Worm (Caenorhabditis elegans): ENCODE measurements around the gene srh-200.

The srh-200 gene

DNA sequence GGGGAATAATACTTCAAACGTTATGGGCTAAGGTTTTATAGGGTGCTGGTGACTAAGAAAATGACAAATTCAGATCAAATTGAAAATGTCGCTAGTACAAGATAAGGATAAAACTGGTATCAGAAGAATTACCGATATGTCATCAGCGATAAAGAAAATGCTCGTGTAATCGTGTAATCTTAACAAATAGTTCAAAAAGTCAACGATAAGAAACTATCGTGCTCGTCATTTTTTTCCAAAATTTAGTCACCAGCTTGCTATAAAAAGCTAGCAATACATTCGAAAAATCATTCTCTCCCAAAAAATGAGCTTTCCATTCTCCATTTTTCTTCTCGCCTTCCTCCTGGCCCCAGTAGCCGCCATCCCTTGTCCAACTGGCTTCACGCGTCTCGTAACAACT, 15.7 kb downstream of the srh-200 start, which contains the start of gene clec-45:
clec-45 (plus strand) TSS at position 301 of the 400 bp plus-strand sequence.
- TF ChIP-seq klf-2 (GFP tag; conservative IDR thresholded peaks at IDR 0.05) (no peak), T22C8.4 (GFP tag; IDR thresholded peaks at IDR 0.05) (no peak), ref-1 (GFP tag; conservative IDR thresholded peaks at IDR 0.05) (no peak), ztf-29 (GFP tag; IDR thresholded peaks at IDR 0.05) (no peak), tab-1 (GFP tag; IDR thresholded peaks at IDR 0.05) (no peak), ztf-23 (GFP tag; IDR thresholded peaks at IDR 0.05) (no peak), cog-1 (tag; optimal IDR thresholded peaks at IDR 0.05) (no peak)

DNA sequence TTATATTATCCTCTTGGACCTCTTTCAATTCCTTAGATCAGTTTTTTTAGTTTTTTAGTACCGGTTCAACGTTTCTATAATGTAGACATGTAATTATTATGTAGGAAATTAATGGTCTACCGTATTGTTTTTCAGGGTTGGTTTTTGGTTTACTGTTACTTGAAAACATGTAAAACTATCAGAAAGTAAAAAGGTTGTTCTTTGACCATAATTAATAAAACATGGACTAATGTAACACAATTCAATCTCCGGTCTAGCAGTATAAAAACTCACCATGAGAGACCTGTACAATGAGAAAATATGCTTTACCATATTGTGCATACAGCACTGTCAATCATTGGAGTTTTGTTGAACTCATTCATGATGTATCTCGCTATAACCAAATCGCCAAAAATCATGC, 18.0 kb downstream of the srh-200 start, which contains the start of gene srd-29:
srd-29 (plus strand) TSS at position 301 of the 400 bp plus-strand sequence.
- TF ChIP-seq tab-1 (GFP tag; IDR thresholded peaks at IDR 0.05): no peak
- TF ChIP-seq T22C8.4 (GFP tag; IDR thresholded peaks at IDR 0.05): no peak
- no peak for TF ChIP-seq flt-1 (GFP tag; IDR thresholded peaks at IDR 0.05)
- no peak for TF ChIP-seq ztf-29 (GFP tag; IDR thresholded peaks at IDR 0.05)
- TF ChIP-seq ztf-23 (GFP tag; IDR thresholded peaks at IDR 0.05): no peak
- no peak for TF ChIP-seq med-1 (GFP tag; optimal IDR thresholded peaks at IDR 0.05; ENCODE audit: insufficient read depth)
- TF ChIP-seq klf-2 (GFP tag; conservative IDR thresholded peaks at IDR 0.05): no peak

DNA sequence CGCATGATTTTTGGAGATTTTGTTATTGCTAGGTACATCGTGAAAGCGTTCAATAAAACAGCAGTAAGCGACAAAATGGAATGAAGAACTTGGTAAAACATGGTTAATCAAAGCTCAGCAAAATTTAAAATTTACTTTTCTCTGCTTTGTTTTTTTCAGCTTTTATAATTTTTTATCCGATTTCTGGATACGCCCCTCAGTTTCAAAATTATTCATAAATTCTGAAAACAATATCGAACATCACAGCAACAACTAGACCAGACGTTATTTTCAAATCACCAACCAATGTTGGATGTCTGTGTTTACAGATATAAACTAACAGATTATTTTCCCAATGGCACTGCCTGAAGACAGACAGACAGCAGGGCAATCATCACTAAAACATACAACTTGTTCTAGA, 18.8 kb downstream of the srh-200 start, which contains the start of gene srd-31:
srd-31 (minus strand) TSS at position 101 of the 400 bp plus-strand sequence.
- TF ChIP-seq T22C8.4 (GFP tag; IDR thresholded peaks at IDR 0.05): no peak
- no peak for TF ChIP-seq med-1 (GFP tag; optimal IDR thresholded peaks at IDR 0.05; ENCODE audit: insufficient read depth)
- TF ChIP-seq ztf-29 (GFP tag; IDR thresholded peaks at IDR 0.05): no peak
- no peak for TF ChIP-seq cog-1 (tag; optimal IDR thresholded peaks at IDR 0.05)
- TF ChIP-seq flt-1 (GFP tag; IDR thresholded peaks at IDR 0.05): no peak
- no peak for TF ChIP-seq klf-2 (GFP tag; conservative IDR thresholded peaks at IDR 0.05)
- TF ChIP-seq ref-1 (GFP tag; conservative IDR thresholded peaks at IDR 0.05): no peak
- TF ChIP-seq tab-1 (GFP tag; IDR thresholded peaks at IDR 0.05): no peak
- TF ChIP-seq ztf-23 (GFP tag; IDR thresholded peaks at IDR 0.05): no peak

DNA sequence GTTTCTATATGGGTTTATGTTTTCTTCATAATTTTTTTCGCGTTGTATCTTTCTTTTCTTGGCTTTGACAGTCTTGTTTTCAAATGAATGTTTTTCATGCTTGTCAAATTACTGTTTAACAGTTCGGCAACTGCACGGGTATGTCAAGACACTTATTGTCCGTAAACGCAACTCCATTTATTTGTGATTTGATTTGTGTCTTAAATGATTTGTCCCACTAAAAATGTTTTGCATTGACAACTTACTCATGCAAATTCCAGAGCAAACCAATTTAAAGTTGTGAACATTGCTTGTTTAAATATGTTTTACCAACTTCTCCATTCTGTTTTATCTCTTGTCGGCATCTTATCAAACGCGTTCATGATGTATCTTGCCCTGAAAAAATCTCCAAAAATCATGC, 21.7 kb downstream of the srh-200 start, which contains the start of gene srd-25:
srd-25 (plus strand) TSS at position 301 of the 400 bp plus-strand sequence.
- TF ChIP-seq ref-1 (GFP tag; conservative IDR thresholded peaks at IDR 0.05) (no peak), ztf-29 (GFP tag; IDR thresholded peaks at IDR 0.05) (no peak), ztf-23 (GFP tag; IDR thresholded peaks at IDR 0.05) (no peak), med-1 (GFP tag; optimal IDR thresholded peaks at IDR 0.05; ENCODE audit: insufficient read depth) (no peak), T22C8.4 (GFP tag; IDR thresholded peaks at IDR 0.05) (no peak), tab-1 (GFP tag; IDR thresholded peaks at IDR 0.05) (no peak), cog-1 (tag; optimal IDR thresholded peaks at IDR 0.05) (no peak), flt-1 (GFP tag; IDR thresholded peaks at IDR 0.05) (no peak), klf-2 (GFP tag; conservative IDR thresholded peaks at IDR 0.05) (no peak)

DNA sequence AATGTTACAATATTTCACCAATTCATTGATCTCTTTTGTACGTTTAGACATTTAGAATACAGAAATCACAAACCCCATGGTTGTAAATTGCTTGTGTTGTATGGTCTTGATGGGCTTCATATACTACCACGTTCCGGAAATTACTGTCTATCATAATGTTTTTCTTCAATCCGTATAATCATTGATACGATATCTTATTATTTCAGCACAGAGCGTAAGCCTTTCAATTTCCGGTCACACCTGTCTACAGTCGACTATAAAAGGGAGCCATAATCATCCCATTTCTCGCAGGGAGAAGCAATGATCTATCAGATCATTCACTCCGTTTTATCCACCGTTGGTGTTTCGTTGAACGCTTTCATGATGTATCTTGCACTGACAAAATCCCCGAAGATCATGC, 24.0 kb downstream of the srh-200 start, which contains the start of gene srd-30:
srd-30 (plus strand) TSS at position 301 of the 400 bp plus-strand sequence.
- TF ChIP-seq med-1 (GFP tag; optimal IDR thresholded peaks at IDR 0.05; ENCODE audit: insufficient read depth): no peak
- TF ChIP-seq tab-1 (GFP tag; IDR thresholded peaks at IDR 0.05): no peak
- TF ChIP-seq flt-1 (GFP tag; IDR thresholded peaks at IDR 0.05): no peak
- no peak for TF ChIP-seq ref-1 (GFP tag; conservative IDR thresholded peaks at IDR 0.05)
- TF ChIP-seq ztf-23 (GFP tag; IDR thresholded peaks at IDR 0.05): no peak
- TF ChIP-seq ztf-29 (GFP tag; IDR thresholded peaks at IDR 0.05): no peak
- TF ChIP-seq cog-1 (tag; optimal IDR thresholded peaks at IDR 0.05): no peak
- no peak for TF ChIP-seq T22C8.4 (GFP tag; IDR thresholded peaks at IDR 0.05)
- no peak for TF ChIP-seq klf-2 (GFP tag; conservative IDR thresholded peaks at IDR 0.05)

DNA sequence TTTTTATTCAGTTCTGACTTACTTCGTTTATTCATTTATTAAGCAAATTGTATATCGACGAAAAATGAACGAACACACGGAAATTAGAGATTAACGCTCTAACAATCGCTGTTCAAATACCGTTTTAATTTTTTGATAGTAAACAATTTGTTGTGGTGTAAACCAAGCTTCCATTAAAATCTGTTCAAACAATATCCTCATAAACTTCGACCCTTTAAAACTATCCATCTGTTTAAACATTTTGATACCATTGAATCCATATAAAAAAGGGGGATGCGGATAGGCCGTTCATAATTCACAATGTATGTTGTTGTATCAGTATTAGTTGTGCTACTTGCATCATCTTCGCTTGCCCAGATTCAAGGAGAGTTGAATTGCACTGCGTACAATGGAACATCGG, 26.9 kb downstream of the srh-200 start, which contains the start of gene F07C4.6:
F07C4.6 (plus strand) TSS at position 301 of the 400 bp plus-strand sequence.
- TF ChIP-seq cog-1 (tag; optimal IDR thresholded peaks at IDR 0.05) (no peak), ref-1 (GFP tag; conservative IDR thresholded peaks at IDR 0.05) (no peak)

DNA sequence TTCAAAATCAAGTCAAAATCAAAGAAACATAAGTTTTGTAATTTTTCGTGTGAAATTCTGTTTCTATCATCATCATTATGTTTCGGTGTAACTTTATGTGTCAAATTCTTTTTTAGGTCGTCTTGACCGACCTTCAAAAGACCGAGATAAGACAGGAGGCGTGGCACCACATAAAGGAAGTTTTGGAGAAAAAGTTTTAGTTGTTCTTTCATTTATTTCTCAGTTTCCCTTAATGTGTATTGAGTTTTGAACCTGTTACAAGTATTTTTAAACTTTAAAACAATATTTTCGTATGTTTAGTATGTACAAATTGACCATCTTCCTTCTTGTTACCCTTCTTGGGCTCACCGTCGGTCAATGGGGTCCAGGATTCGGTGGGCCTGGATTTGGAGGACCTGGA, 28.8 kb downstream of the srh-200 start, which contains the start of gene grsp-4:
grsp-4 (plus strand) TSS at position 301 of the 400 bp plus-strand sequence.
- no peak for TF ChIP-seq ztf-23 (GFP tag; IDR thresholded peaks at IDR 0.05)
- no peak for TF ChIP-seq cog-1 (tag; optimal IDR thresholded peaks at IDR 0.05)
- no peak for TF ChIP-seq flt-1 (GFP tag; IDR thresholded peaks at IDR 0.05)
- no peak for TF ChIP-seq T22C8.4 (GFP tag; IDR thresholded peaks at IDR 0.05)
- TF ChIP-seq klf-2 (GFP tag; conservative IDR thresholded peaks at IDR 0.05): no peak
- TF ChIP-seq ref-1 (GFP tag; conservative IDR thresholded peaks at IDR 0.05): no peak
- TF ChIP-seq ztf-29 (GFP tag; IDR thresholded peaks at IDR 0.05): no peak
- no peak for TF ChIP-seq tab-1 (GFP tag; IDR thresholded peaks at IDR 0.05)
- no peak for TF ChIP-seq med-1 (GFP tag; optimal IDR thresholded peaks at IDR 0.05; ENCODE audit: insufficient read depth)

DNA sequence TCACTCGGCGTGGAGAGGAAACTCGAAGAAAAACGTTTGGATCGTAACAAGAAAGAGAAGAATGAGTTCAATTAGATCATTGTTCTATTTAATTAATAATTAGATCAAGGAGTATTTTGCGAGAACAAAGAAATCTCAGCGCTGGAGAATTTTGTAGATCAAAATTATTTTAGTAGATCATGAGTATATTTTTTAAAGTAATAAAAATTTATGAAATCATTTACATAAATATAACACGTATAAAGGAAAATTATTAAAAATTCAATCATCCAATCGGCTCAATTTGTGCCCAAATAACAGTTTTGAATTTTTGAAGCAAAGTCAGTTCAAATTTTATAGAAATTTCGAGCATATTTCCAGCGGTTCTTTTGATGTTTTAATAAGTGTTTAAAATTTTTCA, 29.3 kb downstream of the srh-200 start, which contains the start of gene C50E3.13:
C50E3.13 (minus strand) TSS at position 101 of the 400 bp plus-strand sequence.
- TF ChIP-seq ref-1 (GFP tag; conservative IDR thresholded peaks at IDR 0.05): no peak
- no peak for TF ChIP-seq ztf-29 (GFP tag; IDR thresholded peaks at IDR 0.05)
- no peak for TF ChIP-seq med-1 (GFP tag; optimal IDR thresholded peaks at IDR 0.05; ENCODE audit: insufficient read depth)
- no peak for TF ChIP-seq T22C8.4 (GFP tag; IDR thresholded peaks at IDR 0.05)
- no peak for TF ChIP-seq ztf-23 (GFP tag; IDR thresholded peaks at IDR 0.05)
- no peak for TF ChIP-seq tab-1 (GFP tag; IDR thresholded peaks at IDR 0.05)
- TF ChIP-seq cog-1 (tag; optimal IDR thresholded peaks at IDR 0.05): no peak
- TF ChIP-seq flt-1 (GFP tag; IDR thresholded peaks at IDR 0.05): no peak
- no peak for TF ChIP-seq klf-2 (GFP tag; conservative IDR thresholded peaks at IDR 0.05)

DNA sequence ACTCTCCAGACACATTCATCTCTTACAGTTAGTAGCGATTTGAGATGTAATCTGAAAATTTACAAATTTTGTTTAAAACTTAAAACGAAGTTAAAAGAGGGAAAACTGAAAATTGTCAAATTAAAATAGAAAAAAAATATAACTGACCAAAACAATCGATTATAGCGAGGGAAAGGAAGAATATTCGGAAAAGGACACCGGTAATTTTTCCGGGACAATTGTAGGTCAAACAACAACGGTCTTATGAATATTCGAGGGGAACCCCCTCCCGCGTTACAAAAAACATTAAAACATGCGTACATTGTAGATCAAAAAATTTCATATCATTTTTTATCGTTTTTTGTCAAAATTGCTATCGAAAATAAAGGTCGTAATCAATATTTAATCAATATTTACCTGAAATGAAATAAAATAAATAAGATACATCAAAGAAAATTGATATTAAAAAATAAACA, 31.4 kb downstream of the srh-200 start, which contains the start of gene C50E3.12:
C50E3.12 (minus strand) TSS at position 51 of the 455 bp plus-strand sequence.
- no peak for TF ChIP-seq ztf-23 (GFP tag; IDR thresholded peaks at IDR 0.05)
- TF ChIP-seq med-1 (GFP tag; optimal IDR thresholded peaks at IDR 0.05; ENCODE audit: insufficient read depth): no peak
- TF ChIP-seq klf-2 (GFP tag; conservative IDR thresholded peaks at IDR 0.05): no peak
- no peak for TF ChIP-seq flt-1 (GFP tag; IDR thresholded peaks at IDR 0.05)
- no peak for TF ChIP-seq ref-1 (GFP tag; conservative IDR thresholded peaks at IDR 0.05)
- no peak for TF ChIP-seq cog-1 (tag; optimal IDR thresholded peaks at IDR 0.05)
- TF ChIP-seq tab-1 (GFP tag; IDR thresholded peaks at IDR 0.05): no peak
- TF ChIP-seq T22C8.4 (GFP tag; IDR thresholded peaks at IDR 0.05): no peak
- TF ChIP-seq ztf-29 (GFP tag; IDR thresholded peaks at IDR 0.05): no peak
